Worm (Caenorhabditis elegans) whole organism, early embryonic: ENCODE results near the gene clp-6.

Experiments used
- F13C5.2 ChIP-seq: sonication (generic microtip); optimal IDR thresholded peaks from 2 replicates; lab custom pipeline; 2017; ENCODE audit warnings: mild to moderate bottlenecking, missing genetic modification characterization, inconsistent platforms, missing compliant biosample characterization
- aly-1 ChIP-seq: sonication (generic microtip); optimal IDR thresholded peaks from 2 replicates; lab custom pipeline; 2016; ENCODE audit warnings: missing genetic modification characterization, missing compliant biosample characterization
- ama-1 ChIP-seq: fragments of 150-350 bp; optimal IDR thresholded peaks from 2 replicates; lab custom pipeline; 2014
- ceh-13 ChIP-seq: fragments of 200-800 bp; sonication (Bioruptor generic); optimal IDR thresholded peaks from 2 replicates; lab custom pipeline; 2018; ENCODE audit warnings: mild to moderate bottlenecking, missing genetic modification characterization, missing compliant biosample characterization
- ceh-36 ChIP-seq: sonication (generic microtip); optimal IDR thresholded peaks from 2 replicates; lab custom pipeline; 2016; ENCODE audit warnings: missing genetic modification characterization, inconsistent platforms, missing compliant biosample characterization
- ets-7 ChIP-seq: sonication (generic microtip); optimal IDR thresholded peaks from 2 replicates; lab custom pipeline; 2016; ENCODE audit warnings: missing genotype, missing genetic modification characterization, missing compliant biosample characterization
- flt-1 ChIP-seq: fragments of 200-800 bp; sonication (Bioruptor generic); IDR thresholded peaks from 2 replicates; pipeline ENCODE4 v1.3.6; 2022; ENCODE audit warnings: missing genetic modification characterization, missing compliant biosample characterization
- hmg-4 ChIP-seq: fragments of 200-800 bp; sonication (Bioruptor generic); optimal IDR thresholded peaks from 2 replicates; lab custom pipeline; 2018; ENCODE audit warnings: mild to moderate bottlenecking, missing genetic modification characterization, missing compliant biosample characterization
- hnd-1 ChIP-seq: sonication (generic microtip); optimal IDR thresholded peaks from 2 replicates; lab custom pipeline; 2016; ENCODE audit warnings: missing genetic modification characterization, missing compliant biosample characterization
- pes-1 ChIP-seq: fragments of 200-800 bp; sonication (Bioruptor generic); IDR thresholded peaks from 2 replicates; pipeline ENCODE4 v1.3.6; 2022; ENCODE audit warnings: missing genetic modification reagents, missing genetic modification characterization, missing compliant biosample characterization
- scrt-1 ChIP-seq: fragments of 200-800 bp; sonication (Bioruptor generic); IDR thresholded peaks from 2 replicates; pipeline ENCODE4 v1.3.6; 2022; ENCODE audit warnings: missing genetic modification characterization, missing compliant biosample characterization
- sea-1 ChIP-seq: fragments of 200-800 bp; sonication (Bioruptor generic); conservative IDR thresholded peaks from 2 replicates; pipeline ENCODE4 v1.3.6; 2022; ENCODE audit warnings: missing genetic modification characterization, missing compliant biosample characterization
- tbx-11 ChIP-seq: fragments of 200-800 bp; sonication (Bioruptor generic); IDR thresholded peaks from 2 replicates; pipeline ENCODE4 v1.3.6; 2022; ENCODE audit warnings: missing genetic modification characterization, missing compliant biosample characterization
- tbx-37 ChIP-seq: fragments of 200-800 bp; sonication (Bioruptor generic); conservative IDR thresholded peaks from 2 replicates; pipeline ENCODE4 v1.3.6; 2022; ENCODE audit warnings: missing genetic modification reagents, missing genetic modification characterization, missing compliant biosample characterization

DNA sequence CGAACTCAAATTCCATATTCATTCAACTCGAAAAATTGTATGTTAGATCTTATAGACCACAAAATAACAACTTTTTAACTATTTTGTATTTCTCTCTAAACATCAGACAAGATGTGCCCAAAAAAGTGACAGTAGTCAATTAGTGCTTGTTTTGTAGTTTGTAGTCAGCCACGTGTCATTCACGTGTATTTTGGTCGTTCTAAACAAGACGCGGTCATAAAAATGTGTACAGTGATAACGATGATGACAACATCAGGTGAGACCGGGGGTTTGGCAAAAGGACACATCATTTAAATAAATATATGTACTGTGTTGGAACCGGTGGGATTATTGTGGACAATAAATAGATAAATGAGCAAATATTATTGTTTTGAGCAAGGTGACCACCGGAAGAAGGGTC is 19.4 kb upstream of the clp-6 start:
- TF ChIP-seq tbx-11 (GFP tag; lab: Robert Waterston, UW) (no peak), pes-1 (GFP tag; lab: Robert Waterston, UW) (no peak), ceh-36 (tag; lab: Kevin White, UChicago) (no peak), flt-1 (GFP tag; lab: Robert Waterston, UW) (no peak), tbx-37 (GFP tag; lab: Robert Waterston, UW) (no peak), ets-7 (no peak), hmg-4 (GFP tag; lab: Kevin White, UChicago) (no peak), ama-1 (lab: Kevin White, UChicago) (no peak), aly-1 (no peak), F13C5.2 (tag; lab: Kevin White, UChicago) (no peak), ceh-13 (no peak), scrt-1 (GFP tag; lab: Robert Waterston, UW) (no peak), sea-1 (no peak), hnd-1 (tag; lab: Kevin White, UChicago) (no peak)
